Worm (Caenorhabditis elegans) whole organism, midembryonic: ENCODE data around the gene srw-10.

Experiments used
- T22C8.4 ChIP-seq: fragments of 200-800 bp; sonication (Bioruptor generic); IDR thresholded peaks from 2 replicates; pipeline ENCODE4 v1.3.6; 2022; ENCODE audit warnings: missing genetic modification characterization, missing compliant biosample characterization
- cog-1 ChIP-seq: sonication (generic microtip); optimal IDR thresholded peaks from 2 replicates; lab custom pipeline; 2016; ENCODE audit warnings: missing genetic modification characterization, missing compliant biosample characterization
- flt-1 ChIP-seq: fragments of 200-800 bp; sonication (Bioruptor generic); IDR thresholded peaks from 2 replicates; pipeline ENCODE4 v1.3.6; 2022; ENCODE audit warnings: missing genetic modification characterization, missing compliant biosample characterization
- klf-2 ChIP-seq: fragments of 200-800 bp; sonication (Bioruptor generic); conservative IDR thresholded peaks from 2 replicates; pipeline ENCODE4 v1.3.6; 2022; ENCODE audit warnings: missing genetic modification reagents, missing genetic modification characterization, missing compliant biosample characterization
- ref-1 ChIP-seq: fragments of 200-800 bp; sonication (Bioruptor generic); conservative IDR thresholded peaks from 2 replicates; pipeline ENCODE4 v1.3.6; 2022; ENCODE audit warnings: missing genetic modification reagents, missing genetic modification characterization, missing compliant biosample characterization
- tab-1 ChIP-seq: fragments of 200-800 bp; sonication (Bioruptor generic); IDR thresholded peaks from 2 replicates; pipeline ENCODE4 v1.3.6; 2022; ENCODE audit warnings: missing genetic modification characterization, missing compliant biosample characterization
- ztf-23 ChIP-seq: fragments of 200-800 bp; sonication (Bioruptor generic); IDR thresholded peaks from 2 replicates; pipeline ENCODE4 v1.3.6; 2022; ENCODE audit warnings: missing genetic modification reagents, missing genetic modification characterization, missing compliant biosample characterization

DNA sequence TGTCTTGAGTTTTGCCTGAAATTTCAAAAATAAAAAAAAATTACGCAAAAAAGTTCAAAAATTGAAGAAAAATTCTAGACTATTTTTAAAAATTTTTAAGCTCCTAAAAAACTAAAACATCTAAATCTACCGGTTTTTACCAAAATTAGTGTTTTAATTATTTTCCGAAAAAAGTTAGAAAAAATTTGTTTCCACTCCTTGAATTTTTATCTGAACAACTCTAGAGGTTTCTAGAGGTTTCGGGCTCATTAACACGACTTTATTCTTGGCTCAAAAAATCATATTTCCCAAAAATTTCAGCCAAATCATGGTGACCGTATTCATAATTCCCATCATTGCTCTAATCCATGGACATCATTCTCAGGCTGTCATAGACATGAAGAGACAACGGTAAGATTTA lies 29.7 kb downstream of the srw-10 start, which contains the start of gene lgc-37:
- TF ChIP-seq ref-1 (GFP tag; lab: Robert Waterston, UW) (no peak), T22C8.4 (GFP tag; lab: Robert Waterston, UW) (no peak), ztf-23 (GFP tag; lab: Robert Waterston, UW) (no peak), tab-1 (GFP tag; lab: Robert Waterston, UW) (no peak), flt-1 (GFP tag; lab: Robert Waterston, UW) (no peak), klf-2 (GFP tag; lab: Robert Waterston, UW) (no peak), cog-1 (tag; lab: Kevin White, UChicago) (no peak)
